Worm (Caenorhabditis elegans) whole organism, L4 larva: Measurements from ENCODE around the gene rps-4.
A peak's percentile ranks its signal among the peaks of the same experiment; 100 is the strongest.

Experiments used
- T26A8.4 ChIP-seq: fragments of 200-800 bp; sonication (Bioruptor generic); IDR thresholded peaks from 2 replicates; pipeline ENCODE4 v1.3.6; 2022; ENCODE audit warnings: missing genetic modification characterization, missing compliant biosample characterization
- Y105C5A.15 ChIP-seq: fragments of 200-800 bp; sonication (Bioruptor generic); IDR thresholded peaks from 2 replicates; pipeline ENCODE4 v1.3.6; 2022; ENCODE audit warnings: missing genetic modification characterization, missing compliant biosample characterization
- ZK337.2 ChIP-seq: fragments of 200-800 bp; sonication (Bioruptor generic); IDR thresholded peaks from 2 replicates; pipeline ENCODE4 v1.3.6; 2022; ENCODE audit warnings: missing genetic modification reagents, missing genetic modification characterization, missing compliant biosample characterization
- aha-1 ChIP-seq: fragments of 150-350 bp; peaks from one replicate; lab custom pipeline; 2014; ENCODE audit warnings: missing biosample characterization, missing genetic modification characterization
- attf-4 ChIP-seq: sonication (generic microtip); optimal IDR thresholded peaks from 3 replicates; lab custom pipeline; 2017; ENCODE audit warnings: missing biosample characterization, missing genetic modification characterization
- ceh-32 ChIP-seq: sonication (generic microtip); optimal IDR thresholded peaks from 2 replicates; lab custom pipeline; 2016; ENCODE audit warnings: mild to moderate bottlenecking, missing genetic modification characterization, missing compliant biosample characterization; ENCODE audit not compliant: poor library complexity
- ces-1 ChIP-seq: fragments of 150-350 bp; sonication (generic microtip); optimal IDR thresholded peaks from 4 replicates; lab custom pipeline; 2014; ENCODE audit warnings: missing biosample characterization, missing genetic modification reagents, missing genetic modification characterization
- ctbp-1 ChIP-seq: fragments of 200-800 bp; sonication (Bioruptor generic); IDR thresholded peaks from 2 replicates; pipeline ENCODE4 v1.3.6; 2022; ENCODE audit warnings: missing genetic modification reagents, missing genetic modification characterization, missing compliant biosample characterization
- daf-16 ChIP-seq, 3 experiments: sonication (generic microtip); optimal IDR thresholded peaks; 2 replicates each; lab custom pipeline; 2016 to 2017; ENCODE audit warnings: missing genetic modification characterization in 3 of 3, missing genetic modification reagents in 3 of 3, mild to moderate bottlenecking in 2 of 3, missing compliant biosample characterization in 2 of 3, missing biosample characterization in 1 of 3, moderate library complexity in 1 of 3
- daf-19 ChIP-seq: fragments of 200-800 bp; sonication (Bioruptor generic); conservative IDR thresholded peaks from 2 replicates; pipeline ENCODE4 v1.3.6; 2022; ENCODE audit warnings: missing genetic modification characterization, missing compliant biosample characterization
- daf-8 ChIP-seq: fragments of 200-800 bp; sonication (Bioruptor generic); IDR thresholded peaks from 2 replicates; pipeline ENCODE4 v1.3.6; 2022; ENCODE audit warnings: missing genetic modification characterization, missing compliant biosample characterization
- dmd-6 ChIP-seq: fragments of 200-800 bp; sonication (Bioruptor generic); IDR thresholded peaks from 2 replicates; pipeline ENCODE4 v1.3.6; 2022; ENCODE audit warnings: missing genetic modification reagents, missing genetic modification characterization, missing compliant biosample characterization
- duxl-1 ChIP-seq: sonication (generic microtip); optimal IDR thresholded peaks from 2 replicates; lab custom pipeline; 2016; ENCODE audit warnings: mild to moderate bottlenecking, missing genetic modification characterization, moderate library complexity, missing compliant biosample characterization; ENCODE audit not compliant: poor library complexity
- egl-43 ChIP-seq: fragments of 200-800 bp; sonication (Bioruptor generic); IDR thresholded peaks from 2 replicates; pipeline ENCODE4 v1.3.6; 2022; ENCODE audit warnings: missing genetic modification reagents, missing genetic modification characterization, missing compliant biosample characterization
- hlh-11 ChIP-seq: fragments of 200-800 bp; sonication (Bioruptor generic); optimal IDR thresholded peaks from 2 replicates; lab custom pipeline; 2018; ENCODE audit warnings: mild to moderate bottlenecking, missing genetic modification characterization, missing compliant biosample characterization
- lin-13 ChIP-seq: fragments of 150-350 bp; optimal IDR thresholded peaks from 2 replicates; lab custom pipeline; 2014; ENCODE audit warnings: missing biosample characterization, missing genetic modification reagents, missing genetic modification characterization
- lin-15B ChIP-seq: fragments of 150-350 bp; sonication (generic microtip); optimal IDR thresholded peaks from 3 replicates; lab custom pipeline; 2014; ENCODE audit warnings: missing biosample characterization, missing genetic modification characterization
- madf-9 ChIP-seq: fragments of 200-800 bp; sonication (Bioruptor generic); conservative IDR thresholded peaks from 2 replicates; pipeline ENCODE4 v1.3.6; 2022; ENCODE audit warnings: missing genetic modification reagents, missing genetic modification characterization, missing compliant biosample characterization
- mxl-3 ChIP-seq: fragments of 200-800 bp; sonication (Bioruptor generic); optimal IDR thresholded peaks from 2 replicates; lab custom pipeline; 2018; ENCODE audit warnings: mild to moderate bottlenecking, missing genetic modification characterization, missing compliant biosample characterization
- nhr-11 ChIP-seq: fragments of 150-350 bp; optimal IDR thresholded peaks from 2 replicates; lab custom pipeline; 2014; ENCODE audit warnings: missing biosample characterization, missing genetic modification characterization
- nhr-237 ChIP-seq: sonication (generic microtip); optimal IDR thresholded peaks from 2 replicates; lab custom pipeline; 2017; ENCODE audit warnings: missing biosample characterization, missing genetic modification characterization
- nhr-28 ChIP-seq: fragments of 150-350 bp; optimal IDR thresholded peaks from 2 replicates; lab custom pipeline; 2014; ENCODE audit warnings: missing biosample characterization, missing genetic modification characterization
- nhr-6 ChIP-seq: fragments of 150-350 bp; optimal IDR thresholded peaks from 2 replicates; lab custom pipeline; 2014; ENCODE audit warnings: missing biosample characterization, missing genetic modification characterization
- sdz-12 ChIP-seq: fragments of 200-800 bp; sonication (Bioruptor generic); optimal IDR thresholded peaks from 2 replicates; lab custom pipeline; 2018; ENCODE audit warnings: mild to moderate bottlenecking, missing genetic modification characterization, missing compliant biosample characterization
- set-16 ChIP-seq: fragments of 200-800 bp; sonication (Bioruptor generic); IDR thresholded peaks from 2 replicates; pipeline ENCODE4 v1.3.6; 2022; ENCODE audit warnings: missing genetic modification reagents, missing genetic modification characterization, missing compliant biosample characterization
- skn-1 ChIP-seq: fragments of 150-350 bp; optimal IDR thresholded peaks from 2 replicates; lab custom pipeline; 2014; ENCODE audit warnings: missing biosample characterization, missing genetic modification characterization
- snpc-1.2 ChIP-seq: fragments of 200-800 bp; sonication (Bioruptor generic); IDR thresholded peaks from 2 replicates; pipeline ENCODE4 v1.3.6; 2022; ENCODE audit warnings: missing genetic modification reagents, missing genetic modification characterization, missing compliant biosample characterization
- spr-1 ChIP-seq: sonication (generic microtip); optimal IDR thresholded peaks from 2 replicates; lab custom pipeline; 2016; ENCODE audit warnings: mild to moderate bottlenecking, missing genetic modification characterization, missing compliant biosample characterization
- tra-1 ChIP-seq: fragments of 200-800 bp; sonication (Bioruptor generic); IDR thresholded peaks from 2 replicates; pipeline ENCODE4 v1.3.6; 2022; ENCODE audit warnings: missing genetic modification reagents, missing genetic modification characterization, missing compliant biosample characterization
- unc-62 ChIP-seq, 3 experiments: fragments of 150-350 bp in 1 of 3; sonication (generic microtip); optimal IDR thresholded peaks in 2 of 3; peaks in 1 of 3; 1 replicate in 1 of 3; 2 replicates in 2 of 3; lab custom pipeline; 2014 to 2017; ENCODE audit warnings: missing biosample characterization in 3 of 3, missing genetic modification characterization in 3 of 3, missing genetic modification reagents in 3 of 3, missing genotype in 1 of 3
- zag-1 ChIP-seq: fragments of 150-350 bp; optimal IDR thresholded peaks from 2 replicates; lab custom pipeline; 2014; ENCODE audit warnings: missing biosample characterization, missing genetic modification characterization
- ztf-7 ChIP-seq: fragments of 150-350 bp; optimal IDR thresholded peaks from 2 replicates; lab custom pipeline; 2014; ENCODE audit warnings: missing biosample characterization, missing genetic modification characterization

The rps-4 gene

ce11 chrIV:7098509-7099065, 14.1 kb upstream of the rps-4 start, which contains the start of gene ZC477.4:
Gene ZC477.4, minus strand, starts transcription at chrIV:7098784.
- peak; percentile 39 for TF ChIP-seq nhr-11 (tag; lab: Kevin White, UChicago)
- no peak for TF ChIP-seq skn-1
- TF ChIP-seq unc-62 (GFP tag; optimal IDR thresholded peaks at IDR 0.05 in 1 of 2; lab: Kevin White, UChicago) = peak in 1 of 2 experiments; percentile 41
- TF ChIP-seq unc-62 (tag; optimal IDR thresholded peaks at IDR 0.05; lab: Kevin White, UChicago) = no peak
- peak; percentile 53 for TF ChIP-seq set-16
- TF ChIP-seq mxl-3 = peak; percentile 4
- TF ChIP-seq snpc-1.2 (GFP tag; lab: Robert Waterston, UW) = no peak
- peak in 1 of 2 experiments; percentile 68 for TF ChIP-seq daf-16 (GFP tag; optimal IDR thresholded peaks at IDR 0.05; lab: Kevin White, UChicago)
- no peak for TF ChIP-seq daf-16 (tag; optimal IDR thresholded peaks at IDR 0.05; lab: Kevin White, UChicago)
- no peak for TF ChIP-seq lin-13 (GFP tag; lab: Kevin White, UChicago)
- TF ChIP-seq sdz-12 = no peak
- TF ChIP-seq duxl-1 = no peak
- no peak for TF ChIP-seq ZK337.2 (GFP tag; lab: Robert Waterston, UW)
- no peak for TF ChIP-seq madf-9 (GFP tag; lab: Robert Waterston, UW)
- no peak for TF ChIP-seq nhr-28
- TF ChIP-seq hlh-11 (tag; lab: Kevin White, UChicago) = peak; percentile 52

- TF ChIP-seq egl-43 (no peak), nhr-237 (tag; lab: Kevin White, UChicago) (no peak), Y105C5A.15 (GFP tag; lab: Robert Waterston, UW) (no peak), lin-15B (tag; lab: Kevin White, UChicago) (no peak), T26A8.4 (GFP tag; lab: Robert Waterston, UW) (no peak), ceh-32 (no peak), unc-62 (GFP tag; optimal IDR thresholded peaks at IDR 0.05 in 1 of 2; lab: Kevin White, UChicago) (peak in 1 of 2 experiments; percentile 95), unc-62 (tag; optimal IDR thresholded peaks at IDR 0.05; lab: Kevin White, UChicago) (no peak)
Measured at ce11 chrIV:7097450-7097849, 13.0 kb upstream of the rps-4 start.

ce11 chrIV:7096097-7096496, 11.6 kb upstream of the rps-4 start:
- TF ChIP-seq daf-8 (GFP tag; lab: Robert Waterston, UW) = no peak
- no peak for TF ChIP-seq egl-43
- TF ChIP-seq T26A8.4 (GFP tag; lab: Robert Waterston, UW) = no peak
- TF ChIP-seq ztf-7 = no peak
- no peak for TF ChIP-seq dmd-6 (GFP tag; lab: Robert Waterston, UW)
- no peak for TF ChIP-seq ctbp-1 (GFP tag; lab: Robert Waterston, UW)
- no peak for TF ChIP-seq zag-1 (tag; lab: Kevin White, UChicago)

- TF ChIP-seq aha-1 (tag; lab: Kevin White, UChicago) = peak; percentile 24
- peak; percentile 16 for TF ChIP-seq mxl-3
- no peak for TF ChIP-seq snpc-1.2 (GFP tag; lab: Robert Waterston, UW)
- no peak for TF ChIP-seq ces-1 (GFP tag; lab: Kevin White, UChicago)
- no peak for TF ChIP-seq tra-1 (GFP tag; lab: Robert Waterston, UW)
- TF ChIP-seq nhr-11 (tag; lab: Kevin White, UChicago) = peak; percentile 36
- no peak for TF ChIP-seq Y105C5A.15 (GFP tag; lab: Robert Waterston, UW)
- peak; percentile 12 for TF ChIP-seq hlh-11 (tag; lab: Kevin White, UChicago)
- TF ChIP-seq attf-4 (tag; lab: Kevin White, UChicago) = no peak
- TF ChIP-seq nhr-6 = no peak
- peak in 1 of 2 experiments; percentile 49 for TF ChIP-seq daf-16 (GFP tag; optimal IDR thresholded peaks at IDR 0.05; lab: Kevin White, UChicago)
- no peak for TF ChIP-seq daf-16 (tag; optimal IDR thresholded peaks at IDR 0.05; lab: Kevin White, UChicago)
- peak in 1 of 2 experiments; percentile 67 for TF ChIP-seq unc-62 (GFP tag; optimal IDR thresholded peaks at IDR 0.05 in 1 of 2; lab: Kevin White, UChicago)
- TF ChIP-seq unc-62 (tag; optimal IDR thresholded peaks at IDR 0.05; lab: Kevin White, UChicago) = no peak
- TF ChIP-seq daf-19 = no peak
- TF ChIP-seq spr-1 (tag; lab: Kevin White, UChicago) = no peak
Measured at ce11 chrIV:7095396-7095964, 11.0 kb upstream of the rps-4 start.
